Worm (Caenorhabditis elegans): Measurements from ENCODE around the gene W06G6.15.

The W06G6.15 gene

ce11 chrV:16638204-16638603 is 16.1 kb upstream of the W06G6.15 start, which contains the start of gene srw-76:
Gene srw-76 (minus strand): TSS chrV:16638304.
- no peak for TF ChIP-seq lsy-2 (tag; optimal IDR thresholded peaks at IDR 0.05)
- no peak for TF ChIP-seq nhr-42 (GFP tag; IDR thresholded peaks at IDR 0.05)
- TF ChIP-seq aly-2 (tag; optimal IDR thresholded peaks at IDR 0.05): no peak
- TF ChIP-seq F44E2.7 (GFP tag; IDR thresholded peaks at IDR 0.05): no peak
- no peak for TF ChIP-seq ceh-20 (GFP tag; IDR thresholded peaks at IDR 0.05)
- TF ChIP-seq jun-1 (tag; optimal IDR thresholded peaks at IDR 0.05): no peak
- TF ChIP-seq spr-3 (GFP tag; optimal IDR thresholded peaks at IDR 0.05): no peak
- no peak for TF ChIP-seq zip-2 (tag; optimal IDR thresholded peaks at IDR 0.05)
- no peak for TF ChIP-seq mdt-29 (GFP tag; IDR thresholded peaks at IDR 0.05)

DNA sequence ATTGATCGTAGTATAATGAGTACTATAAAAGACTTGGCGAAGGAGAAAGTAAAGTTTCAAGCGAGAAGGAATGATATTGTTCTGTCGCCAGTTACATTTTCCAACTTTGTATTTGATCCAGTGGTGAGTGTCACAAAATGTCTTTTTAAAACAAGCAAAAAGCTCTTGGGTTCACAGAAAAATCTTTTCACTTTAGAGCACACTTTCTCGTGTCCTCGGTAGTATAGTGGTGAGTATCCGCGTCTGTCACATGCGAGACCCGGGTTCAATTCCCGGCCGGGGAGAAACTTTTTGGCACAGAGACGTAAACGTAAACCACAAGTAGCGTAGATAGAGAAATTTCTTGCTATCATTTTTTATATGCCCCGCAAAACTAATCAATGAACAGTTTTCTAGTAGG is 14.0 kb upstream of the W06G6.15 start:
- no peak for TF ChIP-seq madf-9 (GFP tag; conservative IDR thresholded peaks at IDR 0.05)
- TF ChIP-seq arid-1 (GFP tag; conservative IDR thresholded peaks at IDR 0.05): 0 out of 2 replicates have a peak, but pooled peaks have one; percentile 21
- TF ChIP-seq snpc-4 (tag; optimal IDR thresholded peaks at IDR 0.05): no peak
- TF ChIP-seq zag-1 (tag; optimal IDR thresholded peaks at IDR 0.05): no peak
- no peak for TF ChIP-seq rbr-2 (tag; optimal IDR thresholded peaks at IDR 0.05)
- peak; percentile 69 for TF ChIP-seq daf-19 (GFP tag; conservative IDR thresholded peaks at IDR 0.05)
- no peak for TF ChIP-seq nhr-76 (tag; optimal IDR thresholded peaks at IDR 0.05)
- TF ChIP-seq php-3 (GFP tag; IDR thresholded peaks at IDR 0.05): peak; percentile 30; the same call in 1 of the 2 replicates
- TF ChIP-seq hlh-30 (tag; optimal IDR thresholded peaks at IDR 0.05; ENCODE audit: insufficient read depth): no peak
- no peak for TF ChIP-seq R02D3.7 (tag; optimal IDR thresholded peaks at IDR 0.05)
- TF ChIP-seq Y105C5A.15 (GFP tag; IDR thresholded peaks at IDR 0.05): no peak
- no peak for TF ChIP-seq zfp-2 (tag; optimal IDR thresholded peaks at IDR 0.05)
- no peak for TF ChIP-seq D1046.2 (GFP tag; IDR thresholded peaks at IDR 0.05)
- no peak for TF ChIP-seq mes-2 (tag; optimal IDR thresholded peaks at IDR 0.05; ENCODE audit: poor library complexity, severe bottlenecking)
- peak; percentile 74 for TF ChIP-seq lim-7 (GFP tag; IDR thresholded peaks at IDR 0.05)
- no peak for TF ChIP-seq attf-4 (tag; optimal IDR thresholded peaks at IDR 0.05)
- no peak for TF ChIP-seq fkh-10 (GFP tag; optimal IDR thresholded peaks at IDR 0.05)
- TF ChIP-seq dmd-9 (GFP tag; IDR thresholded peaks at IDR 0.05): no peak
- TF ChIP-seq nhr-41 (GFP tag; IDR thresholded peaks at IDR 0.05): 0 out of 2 replicates have a peak, but pooled peaks have one; percentile 10
- no peak for TF ChIP-seq lin-15B (tag; optimal IDR thresholded peaks at IDR 0.05)
- no peak for TF ChIP-seq ztf-11 (tag; optimal IDR thresholded peaks at IDR 0.05)
- no peak for TF ChIP-seq mdl-1 (tag; optimal IDR thresholded peaks at IDR 0.05)
- no peak for TF ChIP-seq aha-1 (tag)
- TF ChIP-seq nhr-111 (GFP tag; optimal IDR thresholded peaks at IDR 0.05): no peak
- no peak for TF ChIP-seq T26A8.4 (GFP tag; IDR thresholded peaks at IDR 0.05)
- TF ChIP-seq gei-8 (GFP tag; optimal IDR thresholded peaks at IDR 0.05): no peak
- TF ChIP-seq lin-1 (GFP tag; IDR thresholded peaks at IDR 0.05): 0 out of 2 replicates have a peak, but pooled peaks have one; percentile 12
- no peak for TF ChIP-seq egl-27 (tag; optimal IDR thresholded peaks at IDR 0.05)
- TF ChIP-seq set-16 (GFP tag; IDR thresholded peaks at IDR 0.05): no peak
- TF ChIP-seq dmd-6 (GFP tag; IDR thresholded peaks at IDR 0.05): peak; percentile 43; the same call in 1 of the 2 replicates
- no peak for TF ChIP-seq T20F7.1 (GFP tag; optimal IDR thresholded peaks at IDR 0.05)
- no peak for TF ChIP-seq saeg-2 (GFP tag; IDR thresholded peaks at IDR 0.05)
- TF ChIP-seq dmd-8 (GFP tag; IDR thresholded peaks at IDR 0.05): peak; percentile 81; the same call in 1 of the 2 replicates
- no peak for TF ChIP-seq lin-38 (GFP tag; IDR thresholded peaks at IDR 0.05)
- no peak for TF ChIP-seq F10B5.3 (tag; optimal IDR thresholded peaks at IDR 0.05)
- no peak for TF ChIP-seq madf-5 (GFP tag; IDR thresholded peaks at IDR 0.05)
- no peak for TF ChIP-seq ceh-62 (tag; optimal IDR thresholded peaks at IDR 0.05)
- TF ChIP-seq ztf-7 (tag; optimal IDR thresholded peaks at IDR 0.05): no peak
- no peak for TF ChIP-seq F26F4.8 (GFP tag; conservative IDR thresholded peaks at IDR 0.05)
- TF ChIP-seq zip-11 (GFP tag; IDR thresholded peaks at IDR 0.05): no peak
- TF ChIP-seq nhr-6 (tag; optimal IDR thresholded peaks at IDR 0.05): no peak
- TF ChIP-seq zip-2 (tag; optimal IDR thresholded peaks at IDR 0.05): no peak
- TF ChIP-seq nhr-102 (tag; optimal IDR thresholded peaks at IDR 0.05): no peak
- TF ChIP-seq tra-1 (GFP tag; IDR thresholded peaks at IDR 0.05): no peak

Data from whole organism, L4 larva.